Worm (Caenorhabditis elegans): Measurements from ENCODE around the gene ulp-2.

ulp-2 gene

ce11 chrII:4942397-4942796, 17.3 kb downstream of the ulp-2 start (continued):
- peak; percentile 27 for TF ChIP-seq mep-1 (tag; optimal IDR thresholded peaks at IDR 0.05)
- TF ChIP-seq cey-2 (tag; optimal IDR thresholded peaks at IDR 0.05; ENCODE audit: borderline replicate concordance, insufficient read depth) = no peak
- TF ChIP-seq mxl-2 (GFP tag; conservative IDR thresholded peaks at IDR 0.05) = no peak; the same call in 1 of the 2 replicates
- peak; percentile 82 for TF ChIP-seq zfp-3 (GFP tag; conservative IDR thresholded peaks at IDR 0.05)
- TF ChIP-seq nhr-6 (tag; optimal IDR thresholded peaks at IDR 0.05) = peak; percentile 25
- TF ChIP-seq Y5F2A.4 (GFP tag; optimal IDR thresholded peaks at IDR 0.05) = peak; percentile 58
- peak; percentile 47 for TF ChIP-seq dmd-6 (GFP tag; IDR thresholded peaks at IDR 0.05)
- TF ChIP-seq nhr-77 (tag; optimal IDR thresholded peaks at IDR 0.05) = no peak
- peak; percentile 71 for TF ChIP-seq T26A8.4 (GFP tag; IDR thresholded peaks at IDR 0.05)
- no peak for TF ChIP-seq nhr-10 (tag; optimal IDR thresholded peaks at IDR 0.05)
- no peak for TF ChIP-seq mdl-1 (tag; optimal IDR thresholded peaks at IDR 0.05)
- TF ChIP-seq jun-1 (tag; optimal IDR thresholded peaks at IDR 0.05) = peak; percentile 6
- TF ChIP-seq tra-1 (GFP tag; IDR thresholded peaks at IDR 0.05) = peak; percentile 68; the same call in 1 of the 2 replicates
- TF ChIP-seq snpc-1.2 (GFP tag; IDR thresholded peaks at IDR 0.05) = no peak
- no peak for TF ChIP-seq pqm-1 (tag; optimal IDR thresholded peaks at IDR 0.05)
- peak; percentile 51 for TF ChIP-seq aha-1 (tag)
- TF ChIP-seq F49E8.2 (tag; optimal IDR thresholded peaks at IDR 0.05; ENCODE audit: borderline replicate concordance) = peak; percentile 54
- peak; percentile 7 for TF ChIP-seq mxl-3 (GFP tag; optimal IDR thresholded peaks at IDR 0.05)
- no peak for TF ChIP-seq egl-27 (tag; optimal IDR thresholded peaks at IDR 0.05)
- peak; percentile 84 for TF ChIP-seq arid-1 (GFP tag; conservative IDR thresholded peaks at IDR 0.05)
- no peak for TF ChIP-seq zfp-2 (tag; optimal IDR thresholded peaks at IDR 0.05)
- peak; percentile 37 for TF ChIP-seq hlh-30 (tag; optimal IDR thresholded peaks at IDR 0.05; ENCODE audit: insufficient read depth)
- TF ChIP-seq nhr-102 (tag; optimal IDR thresholded peaks at IDR 0.05) = peak; percentile 0
- TF ChIP-seq F37D6.2 (tag; optimal IDR thresholded peaks at IDR 0.05) = no peak
- peak; percentile 58; the same call in 1 of the 2 replicates for TF ChIP-seq mdt-29 (GFP tag; IDR thresholded peaks at IDR 0.05)
- peak; percentile 79 for TF ChIP-seq Y48G9A.11 (GFP tag; IDR thresholded peaks at IDR 0.05)
- peak; percentile 74 for TF ChIP-seq lim-7 (GFP tag; IDR thresholded peaks at IDR 0.05)
- no peak for TF ChIP-seq zag-1 (tag; optimal IDR thresholded peaks at IDR 0.05)
- TF ChIP-seq tag-97 (GFP tag; IDR thresholded peaks at IDR 0.05) = no peak
- no peak for TF ChIP-seq attf-4 (tag; optimal IDR thresholded peaks at IDR 0.05)
- TF ChIP-seq saeg-2 (GFP tag; IDR thresholded peaks at IDR 0.05) = 0 out of 2 replicates have a peak, but pooled peaks have one; percentile 77
- peak; percentile 65 for TF ChIP-seq set-16 (GFP tag; IDR thresholded peaks at IDR 0.05)
- TF ChIP-seq dpl-1 (GFP tag; optimal IDR thresholded peaks at IDR 0.05) = no peak
- peak in 1 of 2 experiments; percentile 16 for TF ChIP-seq lsy-2 (tag; optimal IDR thresholded peaks at IDR 0.05)
- no peak for TF ChIP-seq zip-2 (tag; optimal IDR thresholded peaks at IDR 0.05)
- peak; percentile 66; the same call in 1 of the 2 replicates for TF ChIP-seq F44E2.7 (GFP tag; IDR thresholded peaks at IDR 0.05)
- TF ChIP-seq ceh-32 (tag; optimal IDR thresholded peaks at IDR 0.05; ENCODE audit: poor library complexity) = no peak
- no peak for TF ChIP-seq nhr-28 (tag; optimal IDR thresholded peaks at IDR 0.05)
- no peak; the same call in 1 of the 2 replicates for TF ChIP-seq F26F4.8 (GFP tag; conservative IDR thresholded peaks at IDR 0.05)
- TF ChIP-seq aly-2 (tag; optimal IDR thresholded peaks at IDR 0.05) = peak; percentile 53
- TF ChIP-seq Y105C5A.15 (GFP tag; IDR thresholded peaks at IDR 0.05) = 0 out of 2 replicates have a peak, but pooled peaks have one; percentile 10
- TF ChIP-seq daf-8 (GFP tag; IDR thresholded peaks at IDR 0.05) = 0 out of 2 replicates have a peak, but pooled peaks have one; percentile 74
- peak; percentile 55 for TF ChIP-seq lin-13 (GFP tag; optimal IDR thresholded peaks at IDR 0.05)
- TF ChIP-seq nhr-25 (tag; optimal IDR thresholded peaks at IDR 0.05; ENCODE audit: borderline replicate concordance, insufficient read depth) = peak; percentile 57
- TF ChIP-seq gei-8 (GFP tag; optimal IDR thresholded peaks at IDR 0.05) = peak; percentile 56
- peak; percentile 79 for TF ChIP-seq mes-2 (tag; optimal IDR thresholded peaks at IDR 0.05; ENCODE audit: poor library complexity, severe bottlenecking)
- TF ChIP-seq fkh-10 (GFP tag; optimal IDR thresholded peaks at IDR 0.05) = no peak
- TF ChIP-seq nhr-11 (tag; optimal IDR thresholded peaks at IDR 0.05) = peak; percentile 6
- no peak for TF ChIP-seq ZK337.2 (GFP tag; IDR thresholded peaks at IDR 0.05)
- TF ChIP-seq hif-1 (tag; optimal IDR thresholded peaks at IDR 0.05) = peak in 1 of 2 experiments; percentile 32
